Fruit fly (Drosophila melanogaster): Measurements from ENCODE around the gene CG6937.

dm6 chr3R:22550306-22550812, 34.2 kb upstream of the CG6937 start, which contains the start of gene bond:
- TF ChIP-seq CG8478 (optimal IDR thresholded peaks at IDR 0.05) (no peak), psq (optimal IDR thresholded peaks at IDR 0.05) (no peak), Dll (optimal IDR thresholded peaks at IDR 0.05) (no peak), EcR (GFP tag; optimal IDR thresholded peaks at IDR 0.05) (no peak), usp (GFP tag; optimal IDR thresholded peaks at IDR 0.05) (no peak)

All from whole organism.